Worm (Caenorhabditis elegans): ENCODE results near the gene C17B7.10.

ce11 chrV:3320432-3320831, 21.4 kb downstream of the C17B7.10 start, which contains the start of gene C17B7.14:
- no peak for TF ChIP-seq dao-5 (tag; optimal IDR thresholded peaks at IDR 0.05)
- no peak for TF ChIP-seq him-1 (tag; optimal IDR thresholded peaks at IDR 0.05)
- TF ChIP-seq W03F9.2 (tag; optimal IDR thresholded peaks at IDR 0.05), result no peak
